Worm (Caenorhabditis elegans) whole organism, midembryonic: ENCODE results near the gene mdt-20.

Experiments used
- T22C8.4 ChIP-seq: fragments of 200-800 bp; sonication (Bioruptor generic); IDR thresholded peaks from 2 replicates; pipeline ENCODE4 v1.3.6; 2022; ENCODE audit warnings: missing genetic modification characterization, missing compliant biosample characterization
- cog-1 ChIP-seq: sonication (generic microtip); optimal IDR thresholded peaks from 2 replicates; lab custom pipeline; 2016; ENCODE audit warnings: missing genetic modification characterization, missing compliant biosample characterization
- ref-1 ChIP-seq: fragments of 200-800 bp; sonication (Bioruptor generic); conservative IDR thresholded peaks from 2 replicates; pipeline ENCODE4 v1.3.6; 2022; ENCODE audit warnings: missing genetic modification reagents, missing genetic modification characterization, missing compliant biosample characterization
- ztf-23 ChIP-seq: fragments of 200-800 bp; sonication (Bioruptor generic); IDR thresholded peaks from 2 replicates; pipeline ENCODE4 v1.3.6; 2022; ENCODE audit warnings: missing genetic modification reagents, missing genetic modification characterization, missing compliant biosample characterization
- ztf-29 ChIP-seq: fragments of 200-800 bp; sonication (Bioruptor generic); IDR thresholded peaks from 2 replicates; pipeline ENCODE4 v1.3.6; 2022; ENCODE audit warnings: missing genetic modification reagents, missing genetic modification characterization, missing compliant biosample characterization

ce11 chrIV:1228675-1229130 lies 41.1 kb downstream of the mdt-20 start, which contains the start of gene W09G12.7:
- TF ChIP-seq ztf-29 (GFP tag; lab: Robert Waterston, UW) (no peak), ztf-23 (GFP tag; lab: Robert Waterston, UW) (no peak), T22C8.4 (GFP tag; lab: Robert Waterston, UW) (no peak), cog-1 (no peak), ref-1 (GFP tag; lab: Robert Waterston, UW) (no peak)
